Fruit fly (Drosophila melanogaster): ENCODE data around the gene Mms19.

Gene Mms19

DNA sequence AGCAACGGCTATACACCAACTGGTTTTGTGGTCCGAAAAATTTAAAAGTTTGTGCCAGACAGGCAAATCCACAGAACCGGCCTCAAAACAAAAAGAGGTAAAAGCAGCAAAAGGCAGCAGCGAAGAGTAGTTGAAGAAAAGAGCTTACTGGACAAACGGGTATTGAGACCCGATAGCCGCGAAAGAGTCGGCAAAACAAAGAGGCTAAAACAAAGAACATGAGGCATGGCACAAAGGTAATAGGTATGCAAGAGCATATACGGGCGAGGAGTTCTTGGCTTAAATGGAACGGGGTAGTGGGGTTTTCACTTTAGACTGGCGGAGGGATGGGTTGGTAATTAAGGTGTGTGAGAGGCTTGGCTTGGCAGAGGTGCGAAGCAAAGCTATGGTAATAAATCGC lies 48.8 kb downstream of the Mms19 start:
- TF ChIP-seq Dll (optimal IDR thresholded peaks at IDR 0.05) (no peak), pan (optimal IDR thresholded peaks at IDR 0.05) (peak; percentile 53)

DNA sequence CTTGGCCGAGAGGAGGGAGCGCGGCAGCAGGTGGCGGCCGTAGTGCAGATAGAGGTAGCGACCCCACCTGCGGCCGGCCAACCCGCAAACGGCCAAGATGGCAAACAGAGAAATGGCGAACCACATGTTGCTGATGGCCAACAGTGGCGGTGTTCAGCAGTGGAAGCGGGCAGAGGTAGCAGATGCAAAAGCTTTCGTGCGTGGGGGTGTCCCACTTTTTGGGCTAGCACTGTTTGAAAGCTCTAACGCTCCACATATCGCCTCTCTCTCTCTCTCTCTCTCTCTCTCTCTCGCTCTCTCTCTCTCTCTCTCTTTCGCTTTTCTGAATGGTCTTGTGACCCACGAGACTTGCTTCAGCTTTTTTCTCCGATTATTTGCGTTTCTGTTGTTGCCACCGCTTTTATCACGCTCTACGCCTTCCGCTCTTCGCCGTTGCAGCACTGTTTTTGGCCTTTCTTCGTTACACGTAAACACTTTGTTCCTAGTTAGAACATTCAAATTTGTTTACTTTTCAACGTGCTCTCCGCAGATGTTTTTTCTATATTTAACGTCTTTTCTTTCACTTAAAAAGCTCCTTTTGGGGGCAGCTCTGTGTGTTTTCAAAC lies 50.5 kb downstream of the Mms19 start:
- no peak for TF ChIP-seq CG8478 (optimal IDR thresholded peaks at IDR 0.05)
- peak; percentile 69 for TF ChIP-seq psq (optimal IDR thresholded peaks at IDR 0.05)

dm6 chr3R:5283360-5283963 lies 51.1 kb downstream of the Mms19 start:
- no peak for TF ChIP-seq usp (GFP tag; optimal IDR thresholded peaks at IDR 0.05)
- no peak for TF ChIP-seq pan (optimal IDR thresholded peaks at IDR 0.05)
- no peak for TF ChIP-seq psq (optimal IDR thresholded peaks at IDR 0.05)
- TF ChIP-seq CG8478 (optimal IDR thresholded peaks at IDR 0.05) = no peak
- no peak for TF ChIP-seq EcR (GFP tag; optimal IDR thresholded peaks at IDR 0.05)
- TF ChIP-seq Dll (optimal IDR thresholded peaks at IDR 0.05) = no peak
